Fruit fly (Drosophila melanogaster) whole organism, wandering third instar larva: ENCODE measurements around the gene chic.

Source experiments
- Dfd ChIP-seq: fragments of >200 bp; optimal IDR thresholded peaks from 2 replicates; lab custom pipeline; 2017; ENCODE audit warnings: missing biosample characterization, missing genetic modification characterization
- Myc ChIP-seq: fragments of >200 bp; optimal IDR thresholded peaks from 2 replicates; lab custom pipeline; 2017
- N ChIP-seq: fragments of >200 bp; optimal IDR thresholded peaks from 2 replicates; lab custom pipeline; 2018; ENCODE audit warnings: missing biosample characterization, missing external identifiers, missing genetic modification characterization
- Rel ChIP-seq, 2 experiments: fragments of 200-800 bp; sonication (Bioruptor generic) in 1 of 2; optimal IDR thresholded peaks; 2 replicates in 1 of 2; 3 replicates in 1 of 2; lab custom pipeline; 2016 to 2019; ENCODE audit warnings: mild to moderate bottlenecking in 2 of 2, missing biosample characterization in 2 of 2, missing genetic modification characterization in 2 of 2, moderate library complexity in 1 of 2
- Vsx2 ChIP-seq: fragments of 200-300, 225-300 bp; sonication (Bioruptor generic); optimal IDR thresholded peaks from 2 replicates; lab custom pipeline; 2018; ENCODE audit warnings: missing biosample characterization, missing genetic modification characterization; ENCODE audit not compliant: partially characterized antibody
- brk ChIP-seq: fragments of 200-800 bp; sonication (Bioruptor generic); optimal IDR thresholded peaks from 2 replicates; lab custom pipeline; 2016; ENCODE audit warnings: missing biosample characterization, mild to moderate bottlenecking, missing genetic modification characterization
- foxo ChIP-seq, 2 experiments: fragments of 200-800 bp; sonication (Bioruptor generic); optimal IDR thresholded peaks; 2 replicates in 1 of 2; 3 replicates in 1 of 2; lab custom pipeline; 2016 to 2017; ENCODE audit warnings: missing biosample characterization in 2 of 2, missing genetic modification characterization in 2 of 2
- fru ChIP-seq: fragments of 200-800 bp; sonication (Bioruptor generic); optimal IDR thresholded peaks from 3 replicates; lab custom pipeline; 2016; ENCODE audit warnings: missing biosample characterization, mild to moderate bottlenecking, missing genetic modification characterization
- h ChIP-seq: fragments of 200-800 bp; sonication (Bioruptor generic); optimal IDR thresholded peaks from 3 replicates; lab custom pipeline; 2016; ENCODE audit warnings: missing biosample characterization, mild to moderate bottlenecking, missing genetic modification characterization
- lola ChIP-seq: fragments of >200 bp; optimal IDR thresholded peaks from 2 replicates; lab custom pipeline; 2017; ENCODE audit warnings: missing biosample characterization, missing genetic modification characterization
- pan ChIP-seq: fragments of >200 bp; optimal IDR thresholded peaks from 2 replicates; lab custom pipeline; 2017
- psq ChIP-seq: fragments of 200-800 bp; sonication (Bioruptor generic); optimal IDR thresholded peaks from 3 replicates; lab custom pipeline; 2017; ENCODE audit warnings: missing biosample characterization, mild to moderate bottlenecking, missing genetic modification characterization, moderate library complexity
- usp ChIP-seq: fragments of >200 bp; optimal IDR thresholded peaks from 2 replicates; lab custom pipeline; 2017; ENCODE audit warnings: missing biosample characterization, missing genetic modification characterization

- TF ChIP-seq Vsx2 (no peak), usp (GFP tag; lab: Kevin White, UChicago) (no peak), Rel (GFP tag; optimal IDR thresholded peaks at IDR 0.05; lab: Kevin White, UChicago) (no peak), Rel (tag; optimal IDR thresholded peaks at IDR 0.05; lab: Kevin White, UChicago) (peak; percentile 100), brk (GFP tag; lab: Kevin White, UChicago) (no peak), fru (GFP tag; lab: Kevin White, UChicago) (no peak), h (no peak), lola (GFP tag; lab: Kevin White, UChicago) (no peak), psq (GFP tag; lab: Kevin White, UChicago) (no peak), pan (no peak), Dfd (GFP tag; lab: Kevin White, UChicago) (no peak), foxo (GFP tag; optimal IDR thresholded peaks at IDR 0.05; lab: Kevin White, UChicago) (no peak), N (GFP tag; lab: Kevin White, UChicago) (no peak), Myc (no peak)
These were observed 865 bp upstream of the chic start, which contains the start of gene eIF4A for dm6 chr2L:5981433-5982333.
